Worm (Caenorhabditis elegans): ENCODE results near the gene Y46G5A.23.

DNA sequence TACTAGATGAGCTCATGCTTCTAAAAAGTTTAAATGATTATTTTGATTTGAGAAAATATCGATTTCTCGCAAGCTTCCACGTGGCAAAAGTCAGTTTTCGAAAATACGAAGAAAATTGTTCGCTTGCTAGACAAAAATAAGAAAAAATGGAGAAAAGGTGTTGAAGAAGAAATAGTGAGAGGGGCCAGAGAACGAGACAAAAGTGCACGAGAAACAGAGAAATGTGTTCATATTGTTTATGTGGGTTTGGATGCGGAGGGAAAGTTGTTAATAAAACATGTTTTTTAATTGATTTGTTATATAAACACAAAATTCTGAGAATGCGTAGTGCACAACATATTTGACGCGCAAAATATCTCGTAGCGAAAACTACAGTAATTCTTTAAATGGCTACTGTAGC, 43.4 kb downstream of the Y46G5A.23 start, which contains the start of gene Y46G5A.15:
- TF ChIP-seq mdl-1 (tag; optimal IDR thresholded peaks at IDR 0.05) = no peak
- no peak for TF ChIP-seq aly-2 (tag; optimal IDR thresholded peaks at IDR 0.05)
- no peak for TF ChIP-seq ceh-8 (GFP tag; optimal IDR thresholded peaks at IDR 0.05)
- TF ChIP-seq nhr-47 (tag; optimal IDR thresholded peaks at IDR 0.05) = no peak
- no peak for TF ChIP-seq fkh-10 (GFP tag; optimal IDR thresholded peaks at IDR 0.05)
- no peak for TF ChIP-seq dsc-1 (tag; optimal IDR thresholded peaks at IDR 0.05)
- TF ChIP-seq unc-62 (GFP tag; optimal IDR thresholded peaks at IDR 0.05) = no peak
- no peak for TF ChIP-seq fos-1 (tag; optimal IDR thresholded peaks at IDR 0.05)
- TF ChIP-seq ztf-11 (tag; optimal IDR thresholded peaks at IDR 0.05) = no peak
- TF ChIP-seq unc-130 (tag; optimal IDR thresholded peaks at IDR 0.05) = no peak

All from whole organism, L1 larva.